Worm (Caenorhabditis elegans) whole organism, L4 larva: ENCODE results near the gene tsen-54.

Source experiments
- D1046.2 ChIP-seq: fragments of 200-800 bp; sonication (Bioruptor generic); IDR thresholded peaks from 2 replicates; pipeline ENCODE4 v1.3.6; 2022; ENCODE audit warnings: missing genetic modification characterization, missing compliant biosample characterization
- F49E8.2 ChIP-seq: sonication (generic microtip); optimal IDR thresholded peaks from 2 replicates; lab custom pipeline; 2016; ENCODE audit warnings: missing compliant biosample characterization, mild to moderate bottlenecking, missing genetic modification characterization, borderline replicate concordance
- daf-8 ChIP-seq: fragments of 200-800 bp; sonication (Bioruptor generic); IDR thresholded peaks from 2 replicates; pipeline ENCODE4 v1.3.6; 2022; ENCODE audit warnings: missing genetic modification characterization, missing compliant biosample characterization
- lsy-2 ChIP-seq, 2 experiments: fragments of 150-350 bp in 1 of 2; sonication (generic microtip) in 1 of 2; optimal IDR thresholded peaks; 2 replicates each; lab custom pipeline; 2014 to 2017; ENCODE audit warnings: missing biosample characterization in 2 of 2, missing genetic modification characterization in 2 of 2
- nhr-11 ChIP-seq: fragments of 150-350 bp; optimal IDR thresholded peaks from 2 replicates; lab custom pipeline; 2014; ENCODE audit warnings: missing biosample characterization, missing genetic modification characterization
- nhr-28 ChIP-seq: fragments of 150-350 bp; optimal IDR thresholded peaks from 2 replicates; lab custom pipeline; 2014; ENCODE audit warnings: missing biosample characterization, missing genetic modification characterization
- nhr-6 ChIP-seq: fragments of 150-350 bp; optimal IDR thresholded peaks from 2 replicates; lab custom pipeline; 2014; ENCODE audit warnings: missing biosample characterization, missing genetic modification characterization
- skn-1 ChIP-seq: fragments of 150-350 bp; optimal IDR thresholded peaks from 2 replicates; lab custom pipeline; 2014; ENCODE audit warnings: missing biosample characterization, missing genetic modification characterization
- snpc-4 ChIP-seq: fragments of 150-350 bp; optimal IDR thresholded peaks from 2 replicates; lab custom pipeline; 2014; ENCODE audit warnings: missing biosample characterization, missing genetic modification characterization
- unc-130 ChIP-seq: sonication (generic microtip); optimal IDR thresholded peaks from 2 replicates; lab custom pipeline; 2016; ENCODE audit warnings: missing genetic modification reagents, missing genetic modification characterization, missing compliant biosample characterization

DNA sequence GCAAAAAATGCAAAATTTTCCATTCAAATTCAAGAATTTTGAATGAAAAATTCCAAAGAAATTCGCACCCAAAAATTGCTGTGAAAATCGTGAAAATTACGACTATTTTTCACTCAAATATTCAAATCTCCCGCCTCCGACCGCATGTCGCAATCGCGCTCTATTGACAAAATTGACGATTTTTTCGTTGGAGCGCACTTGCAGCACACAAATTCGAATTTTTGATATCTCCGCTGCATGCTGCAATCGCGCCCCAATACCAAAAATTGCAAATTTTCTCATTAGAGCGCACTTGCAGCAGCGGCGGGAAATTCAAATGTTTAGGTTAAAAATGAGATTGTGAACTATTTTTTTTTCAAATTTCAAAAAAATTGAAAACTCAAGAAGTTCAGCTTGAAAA is 49.8 kb downstream of the tsen-54 start:
- TF ChIP-seq nhr-6 (tag; lab: Kevin White, UChicago), result no peak
- no peak for TF ChIP-seq daf-8 (GFP tag; lab: Robert Waterston, UW)
- no peak for TF ChIP-seq unc-130
- TF ChIP-seq nhr-11 (tag; lab: Kevin White, UChicago), result no peak
- no peak for TF ChIP-seq lsy-2 (tag; optimal IDR thresholded peaks at IDR 0.05; lab: Kevin White, UChicago)
- no peak for TF ChIP-seq snpc-4 (tag; lab: Kevin White, UChicago)
- no peak for TF ChIP-seq F49E8.2 (tag; lab: Kevin White, UChicago)
- TF ChIP-seq D1046.2 (GFP tag; lab: Robert Waterston, UW), result no peak
- no peak for TF ChIP-seq skn-1
- no peak for TF ChIP-seq nhr-28 (tag; lab: Kevin White, UChicago)
